Fruit fly (Drosophila melanogaster) Kc167 (cell line): ENCODE measurements around the gene Ccdc39.

ENCODE experiments used
- Myc ChIP-seq: fragments of >200 bp; optimal IDR thresholded peaks from 2 replicates; lab custom pipeline; 2017; ENCODE audit warnings: missing external identifiers
- Sin3A ChIP-seq: fragments of >200 bp; optimal IDR thresholded peaks from 2 replicates; lab custom pipeline; 2018; ENCODE audit warnings: missing external identifiers
- h ChIP-seq: fragments of >200 bp; optimal IDR thresholded peaks from 3 replicates; lab custom pipeline; 2018; ENCODE audit warnings: missing external identifiers
- insv ChIP-seq: fragments of >200 bp; optimal IDR thresholded peaks from 3 replicates; lab custom pipeline; 2018; ENCODE audit warnings: missing external identifiers
- psq ChIP-seq: fragments of >200 bp; optimal IDR thresholded peaks from 2 replicates; lab custom pipeline; 2017; ENCODE audit warnings: missing external identifiers
- ttk ChIP-seq: sonication (Bioruptor generic); optimal IDR thresholded peaks from 2 replicates; lab custom pipeline; 2017; ENCODE audit warnings: missing external identifiers

Ccdc39 gene

DNA sequence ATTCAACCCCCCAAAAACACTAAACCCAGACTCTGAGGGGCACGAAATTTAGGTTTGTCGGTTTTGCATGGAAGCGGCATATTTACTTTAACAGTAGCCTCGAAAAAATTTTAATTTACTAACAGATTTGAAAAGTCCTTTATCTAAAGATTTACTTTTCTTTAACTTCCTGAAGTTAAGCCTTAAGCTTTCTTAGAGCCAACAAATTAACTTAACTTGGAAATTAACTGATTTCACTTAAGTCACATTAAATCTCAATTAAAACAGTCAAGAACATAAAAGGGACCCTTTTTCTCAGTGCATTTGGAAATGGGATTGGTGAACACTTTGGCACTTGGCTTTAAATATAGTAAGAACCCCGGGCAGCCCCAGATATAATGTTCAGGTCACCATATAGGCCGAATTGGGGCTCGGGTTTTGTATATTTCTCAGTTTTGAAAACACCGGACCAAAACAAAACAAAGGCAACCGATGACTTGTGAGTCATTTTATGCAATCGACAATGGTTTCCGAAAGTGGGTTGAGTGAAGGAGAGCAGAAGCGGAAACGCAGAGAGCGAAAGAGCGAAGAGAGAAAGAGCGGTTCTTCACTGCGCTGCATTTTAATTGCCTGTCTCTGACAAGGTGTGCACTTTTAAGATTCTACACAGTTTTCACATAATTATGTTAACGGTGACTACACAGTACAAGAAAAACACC is 45.9 kb downstream of the Ccdc39 start:
- TF ChIP-seq psq (lab: Kevin White, UChicago) (no peak), insv (lab: Kevin White, UChicago) (no peak), Sin3A (lab: Kevin White, UChicago) (no peak), h (lab: Kevin White, UChicago) (no peak), ttk (lab: Kevin White, UChicago) (no peak), Myc (no peak)

dm6 chr3R:4731828-4732657 is 52.5 kb downstream of the Ccdc39 start, which contains the start of gene Nep2:
Gene Nep2, minus strand, starts transcription at chr3R:4731878.
- TF ChIP-seq h (lab: Kevin White, UChicago) (no peak), psq (lab: Kevin White, UChicago) (no peak), Myc (no peak), Sin3A (lab: Kevin White, UChicago) (no peak), ttk (lab: Kevin White, UChicago) (no peak), insv (lab: Kevin White, UChicago) (no peak)
